Fruit fly (Drosophila melanogaster) whole organism, wandering third instar larva: ENCODE results near the gene bor.

Experiments
- CG32264 ChIP-seq: fragments of 200-800 bp; sonication (Bioruptor generic); optimal IDR thresholded peaks from 2 replicates; lab custom pipeline; 2016; ENCODE audit warnings: missing biosample characterization, missing genetic modification characterization
- CG9705 ChIP-seq: fragments of 200-800 bp; sonication (Bioruptor generic); optimal IDR thresholded peaks from 2 replicates; lab custom pipeline; 2018; ENCODE audit warnings: missing biosample characterization, mild to moderate bottlenecking, missing genetic modification characterization
- Dfd ChIP-seq: fragments of >200 bp; optimal IDR thresholded peaks from 2 replicates; lab custom pipeline; 2017; ENCODE audit warnings: missing biosample characterization, missing genetic modification characterization
- Mio ChIP-seq: sonication (Bioruptor generic); optimal IDR thresholded peaks from 2 replicates; lab custom pipeline; 2016; ENCODE audit warnings: missing biosample characterization, missing genetic modification characterization
- Myc ChIP-seq: fragments of >200 bp; optimal IDR thresholded peaks from 2 replicates; lab custom pipeline; 2017
- N ChIP-seq: fragments of >200 bp; optimal IDR thresholded peaks from 2 replicates; lab custom pipeline; 2018; ENCODE audit warnings: missing biosample characterization, missing external identifiers, missing genetic modification characterization
- Vsx2 ChIP-seq: fragments of 200-300, 225-300 bp; sonication (Bioruptor generic); optimal IDR thresholded peaks from 2 replicates; lab custom pipeline; 2018; ENCODE audit warnings: missing biosample characterization, missing genetic modification characterization; ENCODE audit not compliant: partially characterized antibody
- fru ChIP-seq: fragments of 200-800 bp; sonication (Bioruptor generic); optimal IDR thresholded peaks from 3 replicates; lab custom pipeline; 2016; ENCODE audit warnings: missing biosample characterization, mild to moderate bottlenecking, missing genetic modification characterization
- h ChIP-seq: fragments of 200-800 bp; sonication (Bioruptor generic); optimal IDR thresholded peaks from 3 replicates; lab custom pipeline; 2016; ENCODE audit warnings: missing biosample characterization, mild to moderate bottlenecking, missing genetic modification characterization
- pan ChIP-seq: fragments of >200 bp; optimal IDR thresholded peaks from 2 replicates; lab custom pipeline; 2017
- sv ChIP-seq: fragments of 200-800 bp; sonication (Bioruptor generic); optimal IDR thresholded peaks from 3 replicates; lab custom pipeline; 2016; ENCODE audit warnings: missing biosample characterization, missing genetic modification characterization
- tai ChIP-seq: sonication (Bioruptor generic); optimal IDR thresholded peaks from 2 replicates; lab custom pipeline; 2016; ENCODE audit warnings: missing biosample characterization, missing genetic modification characterization
- usp ChIP-seq: fragments of >200 bp; optimal IDR thresholded peaks from 2 replicates; lab custom pipeline; 2017; ENCODE audit warnings: missing biosample characterization, missing genetic modification characterization

DNA sequence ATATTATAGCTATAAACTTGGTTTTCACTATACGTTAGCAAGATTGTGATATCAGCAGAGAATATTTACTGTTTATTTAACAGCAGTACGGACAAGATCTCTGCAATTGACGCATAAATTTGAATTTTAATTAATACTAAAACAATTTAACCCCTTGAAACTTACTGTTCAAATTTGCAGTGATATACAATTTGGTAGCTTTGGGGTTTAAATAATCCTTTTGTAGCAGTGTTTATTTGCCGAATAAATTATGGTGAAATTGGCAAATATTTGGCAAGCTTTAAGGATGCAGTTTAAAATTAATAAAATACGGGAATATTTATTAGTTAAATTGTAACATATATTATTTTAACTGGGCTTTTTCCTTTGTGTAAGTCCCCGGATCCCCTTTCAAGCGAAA lies 46.5 kb downstream of the bor start:
- TF ChIP-seq usp (GFP tag; lab: Kevin White, UChicago) (no peak), fru (no peak), sv (GFP tag; lab: Kevin White, UChicago) (no peak), N (GFP tag; lab: Kevin White, UChicago) (no peak), Dfd (GFP tag; lab: Kevin White, UChicago) (no peak), CG32264 (GFP tag; lab: Kevin White, UChicago) (no peak), h (GFP tag; lab: Kevin White, UChicago) (no peak), Vsx2 (GFP tag; lab: Kevin White, UChicago) (no peak), CG9705 (no peak), Mio (GFP tag; lab: Kevin White, UChicago) (no peak), tai (GFP tag; lab: Kevin White, UChicago) (no peak), pan (lab: Kevin White, UChicago) (no peak), Myc (lab: Kevin White, UChicago) (no peak)
